Worm (Caenorhabditis elegans) whole organism, late embryonic: Measurements from ENCODE around the gene sra-31.
"Not testable (repeated sequence)": the region's sequence is repeated elsewhere in the genome, so short reads cannot be mapped to it uniquely, and the experiment has no call there.

ENCODE experiments used
- C08G9.2 ChIP-seq: sonication (generic microtip); optimal IDR thresholded peaks from 2 replicates; lab custom pipeline; 2016; ENCODE audit warnings: mild to moderate bottlenecking, missing genetic modification characterization, moderate library complexity, missing compliant biosample characterization
- K02D7.2 ChIP-seq: sonication (generic microtip); optimal IDR thresholded peaks from 2 replicates; lab custom pipeline; 2017; ENCODE audit warnings: mild to moderate bottlenecking, missing genetic modification characterization, missing compliant biosample characterization
- K09A11.1 ChIP-seq: sonication (generic microtip); optimal IDR thresholded peaks from 2 replicates; lab custom pipeline; 2017; ENCODE audit warnings: antibody characterized with exemption, mild to moderate bottlenecking, missing genetic modification characterization, missing compliant biosample characterization; ENCODE audit not compliant: insufficient read depth
- T23F11.4 ChIP-seq: fragments of 200-800 bp; sonication (Bioruptor generic); optimal IDR thresholded peaks from 2 replicates; lab custom pipeline; 2018; ENCODE audit warnings: mild to moderate bottlenecking, missing genetic modification characterization, missing compliant biosample characterization
- Y22D7AL.16 ChIP-seq: sonication (generic microtip); optimal IDR thresholded peaks from 2 replicates; lab custom pipeline; 2016; ENCODE audit warnings: missing genetic modification characterization, missing compliant biosample characterization
- ahr-1 ChIP-seq: sonication (generic microtip); optimal IDR thresholded peaks from 2 replicates; lab custom pipeline; 2016; ENCODE audit warnings: missing genetic modification characterization, missing compliant biosample characterization
- ama-1 ChIP-seq: fragments of 150-350 bp; optimal IDR thresholded peaks from 2 replicates; lab custom pipeline; 2014
- ceh-18 ChIP-seq: sonication (generic microtip); optimal IDR thresholded peaks from 2 replicates; lab custom pipeline; 2016; ENCODE audit warnings: missing genetic modification characterization, missing compliant biosample characterization
- ceh-19 ChIP-seq: fragments of 200-800 bp; sonication (Bioruptor generic); optimal IDR thresholded peaks from 2 replicates; lab custom pipeline; 2018; ENCODE audit warnings: mild to moderate bottlenecking, missing genetic modification characterization, missing compliant biosample characterization
- ceh-2 ChIP-seq: sonication (generic microtip); optimal IDR thresholded peaks from 2 replicates; lab custom pipeline; 2016; ENCODE audit warnings: missing genotype, missing genetic modification characterization, missing compliant biosample characterization
- ceh-22 ChIP-seq: sonication (generic microtip); optimal IDR thresholded peaks from 2 replicates; lab custom pipeline; 2017; ENCODE audit warnings: missing biosample characterization, missing genetic modification characterization
- ceh-30 ChIP-seq: fragments of 150-350 bp; optimal IDR thresholded peaks from 2 replicates; lab custom pipeline; 2014; ENCODE audit warnings: missing biosample characterization, missing genetic modification characterization
- ceh-48 ChIP-seq: sonication (generic microtip); optimal IDR thresholded peaks from 2 replicates; lab custom pipeline; 2016; ENCODE audit warnings: missing genetic modification characterization, inconsistent platforms, missing compliant biosample characterization
- che-1 ChIP-seq: sonication (generic microtip); optimal IDR thresholded peaks from 2 replicates; lab custom pipeline; 2016; ENCODE audit warnings: mild to moderate bottlenecking, missing genetic modification characterization, missing compliant biosample characterization
- dmd-4 ChIP-seq: sonication (generic microtip); optimal IDR thresholded peaks from 2 replicates; lab custom pipeline; 2016; ENCODE audit warnings: borderline replicate concordance, missing genetic modification characterization, missing compliant biosample characterization
- dve-1 ChIP-seq: sonication (generic microtip); optimal IDR thresholded peaks from 2 replicates; lab custom pipeline; 2017; ENCODE audit warnings: antibody characterized with exemption, mild to moderate bottlenecking, missing genetic modification characterization, missing compliant biosample characterization
- elt-4 ChIP-seq: sonication (generic microtip); optimal IDR thresholded peaks from 2 replicates; lab custom pipeline; 2016; ENCODE audit warnings: missing genetic modification characterization, missing compliant biosample characterization
- hlh-13 ChIP-seq: fragments of 200-800 bp; sonication (Bioruptor generic); optimal IDR thresholded peaks from 2 replicates; lab custom pipeline; 2018; ENCODE audit warnings: mild to moderate bottlenecking, missing genetic modification characterization, missing compliant biosample characterization
- hlh-15 ChIP-seq: sonication (generic microtip); optimal IDR thresholded peaks from 2 replicates; lab custom pipeline; 2016; ENCODE audit warnings: missing genetic modification characterization, missing compliant biosample characterization
- hlh-30 ChIP-seq: sonication (generic microtip); optimal IDR thresholded peaks from 2 replicates; lab custom pipeline; 2017; ENCODE audit warnings: antibody characterized with exemption, missing genetic modification characterization, missing compliant biosample characterization; ENCODE audit not compliant: insufficient read depth
- hlh-6 ChIP-seq: sonication (generic microtip); optimal IDR thresholded peaks from 2 replicates; lab custom pipeline; 2016; ENCODE audit warnings: missing genotype, missing genetic modification characterization, missing compliant biosample characterization
- hlh-8 ChIP-seq: sonication (generic microtip); optimal IDR thresholded peaks from 2 replicates; lab custom pipeline; 2016; ENCODE audit warnings: missing genotype, missing genetic modification characterization, missing compliant biosample characterization
- lim-6 ChIP-seq: sonication (generic microtip); optimal IDR thresholded peaks from 2 replicates; lab custom pipeline; 2016; ENCODE audit warnings: missing genetic modification characterization, missing compliant biosample characterization
- lin-11 ChIP-seq: fragments of 200-800 bp; sonication (Bioruptor generic); optimal IDR thresholded peaks from 2 replicates; lab custom pipeline; 2018; ENCODE audit warnings: mild to moderate bottlenecking, missing genetic modification characterization, missing compliant biosample characterization
- nhr-11 ChIP-seq: fragments of 150-350 bp; optimal IDR thresholded peaks from 2 replicates; lab custom pipeline; 2014; ENCODE audit warnings: missing biosample characterization, missing genetic modification characterization
- npax-4 ChIP-seq: sonication (generic microtip); optimal IDR thresholded peaks from 2 replicates; lab custom pipeline; 2016; ENCODE audit warnings: missing genetic modification characterization, missing compliant biosample characterization
- pag-3 ChIP-seq: sonication (generic microtip); optimal IDR thresholded peaks from 2 replicates; lab custom pipeline; 2016; ENCODE audit warnings: missing compliant biosample characterization, missing genetic modification characterization, borderline replicate concordance
- pat-9 ChIP-seq: fragments of 200-800 bp; sonication (Bioruptor generic); optimal IDR thresholded peaks from 2 replicates; lab custom pipeline; 2018; ENCODE audit warnings: mild to moderate bottlenecking, missing genetic modification characterization, moderate library complexity, missing compliant biosample characterization
- pha-2 ChIP-seq: sonication (generic microtip); optimal IDR thresholded peaks from 2 replicates; lab custom pipeline; 2017; ENCODE audit warnings: mild to moderate bottlenecking, missing genetic modification characterization, missing compliant biosample characterization
- pha-4 ChIP-seq: fragments of 150-350 bp; optimal IDR thresholded peaks from 2 replicates; lab custom pipeline; 2018; ENCODE audit warnings: missing biosample characterization, missing genetic modification reagents, missing genetic modification characterization
- pqm-1 ChIP-seq: sonication (generic microtip); optimal IDR thresholded peaks from 2 replicates; lab custom pipeline; 2016; ENCODE audit warnings: missing genetic modification characterization, missing compliant biosample characterization
- ref-2 ChIP-seq: sonication (generic microtip); optimal IDR thresholded peaks from 2 replicates; lab custom pipeline; 2016; ENCODE audit warnings: missing genetic modification characterization, missing compliant biosample characterization
- rnt-1 ChIP-seq: sonication (generic microtip); optimal IDR thresholded peaks from 2 replicates; lab custom pipeline; 2016; ENCODE audit warnings: missing genetic modification characterization, missing compliant biosample characterization
- sdc-2 ChIP-seq: sonication (generic microtip); optimal IDR thresholded peaks from 2 replicates; lab custom pipeline; 2016; ENCODE audit warnings: missing genotype, missing genetic modification characterization, missing compliant biosample characterization
- syd-9 ChIP-seq: sonication (generic microtip); optimal IDR thresholded peaks from 2 replicates; lab custom pipeline; 2016; ENCODE audit warnings: mild to moderate bottlenecking, missing genetic modification characterization, moderate library complexity, missing compliant biosample characterization
- tbx-2 ChIP-seq: sonication (generic microtip); optimal IDR thresholded peaks from 2 replicates; lab custom pipeline; 2016; ENCODE audit warnings: missing genetic modification characterization, missing compliant biosample characterization
- tbx-7 ChIP-seq: sonication (generic microtip); optimal IDR thresholded peaks from 2 replicates; lab custom pipeline; 2016; ENCODE audit warnings: missing genotype, missing genetic modification characterization, missing compliant biosample characterization
- ttx-3 ChIP-seq: sonication (generic microtip); optimal IDR thresholded peaks from 2 replicates; lab custom pipeline; 2016; ENCODE audit warnings: missing genetic modification reagents, missing genetic modification characterization, missing compliant biosample characterization
- unc-42 ChIP-seq: sonication (generic microtip); optimal IDR thresholded peaks from 2 replicates; lab custom pipeline; 2016; ENCODE audit warnings: missing genotype, missing genetic modification characterization, missing compliant biosample characterization
- unc-55 ChIP-seq: sonication (generic microtip); optimal IDR thresholded peaks from 2 replicates; lab custom pipeline; 2017; ENCODE audit warnings: missing biosample characterization, missing genetic modification reagents, missing genetic modification characterization
- zip-5 ChIP-seq: sonication (generic microtip); optimal IDR thresholded peaks from 2 replicates; lab custom pipeline; 2016; ENCODE audit warnings: missing genetic modification characterization, missing compliant biosample characterization
- ztf-16 ChIP-seq: sonication (generic microtip); optimal IDR thresholded peaks from 2 replicates; lab custom pipeline; 2017; ENCODE audit warnings: missing genetic modification characterization, missing compliant biosample characterization

The sra-31 gene

DNA sequence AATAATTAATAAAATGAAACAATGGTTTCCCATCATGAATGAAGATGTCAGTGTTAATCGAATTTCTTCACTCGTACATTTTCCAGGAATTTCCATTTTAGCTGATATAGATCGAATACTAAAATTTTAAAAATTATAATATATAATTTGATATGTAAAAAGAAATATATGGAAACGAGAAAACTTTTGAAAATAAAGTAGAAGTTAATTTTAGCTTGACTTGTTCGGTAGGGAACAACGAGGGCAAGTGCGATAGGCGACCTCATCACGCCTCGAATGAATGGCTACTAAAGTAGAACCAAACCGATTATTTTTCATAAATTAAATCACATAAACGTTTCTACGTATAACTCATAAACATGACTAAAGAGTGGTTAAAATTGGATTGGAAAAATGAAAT lies at the start of gene sra-31:
sra-31 (minus strand) TSS at position 101 of the 400 bp plus-strand sequence.
- TF ChIP-seq K02D7.2 (tag; lab: Kevin White, UChicago): no peak
- no peak for TF ChIP-seq K09A11.1 (tag; lab: Kevin White, UChicago)
- no peak for TF ChIP-seq dve-1 (tag; lab: Kevin White, UChicago)
- TF ChIP-seq Y22D7AL.16: no peak
- TF ChIP-seq, all 69 proteins: peak for 0

DNA sequence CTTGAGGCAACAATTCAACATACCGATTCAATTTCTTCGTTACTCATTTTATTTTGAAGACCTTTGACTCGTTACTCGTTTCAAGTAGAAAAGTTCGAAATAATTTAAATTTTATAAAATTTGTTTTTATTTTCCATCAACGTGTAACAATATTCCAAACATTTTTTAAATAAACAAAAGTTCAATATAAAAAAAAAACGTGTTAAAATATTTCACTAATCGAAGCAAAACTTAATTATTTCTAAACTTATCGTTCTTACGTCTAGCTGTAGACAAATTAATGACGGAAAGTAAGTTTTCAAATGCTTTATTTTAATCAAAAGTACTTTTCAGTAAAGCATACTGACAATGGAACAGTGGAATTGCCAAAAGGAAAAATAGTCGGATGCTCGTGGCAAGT lies 48.9 kb upstream of the sra-31 start, which contains the start of the genes F54H5.5 and F54H5.2:
F54H5.5 (minus strand) TSS at position 101 of the 400 bp plus-strand sequence.
F54H5.2 (plus strand) TSS at position 303 of the 400 bp plus-strand sequence.
- TF ChIP-seq pag-3 (tag; lab: Kevin White, UChicago); pqm-1 (tag; lab: Kevin White, UChicago); ama-1 (lab: Kevin White, UChicago): not testable (repeated sequence)
- TF ChIP-seq, all 69 proteins: peak for 0; not testable (repeated sequence) for 69

DNA sequence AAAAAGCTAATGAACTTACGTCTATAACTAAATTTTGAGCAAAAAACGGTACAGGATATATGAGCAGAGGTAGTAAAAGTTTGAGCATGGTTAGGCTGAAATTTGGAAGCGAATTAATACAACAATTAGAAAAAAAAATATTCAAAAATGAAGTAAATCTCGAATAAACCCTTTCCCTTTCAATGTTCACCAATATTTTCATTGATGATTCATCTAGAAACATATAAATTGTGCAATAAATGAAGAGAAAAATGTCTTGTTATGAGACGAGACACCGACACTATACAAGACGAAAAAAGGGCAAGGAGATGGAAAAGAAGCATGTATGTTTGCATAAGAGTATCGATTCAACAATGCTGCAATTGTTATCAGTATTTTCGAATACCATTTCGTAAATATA lies 47.0 kb upstream of the sra-31 start, which contains the start of gene F54H5.14:
F54H5.14 (minus strand) TSS at position 101 of the 400 bp plus-strand sequence.
- TF ChIP-seq elt-4 (tag; lab: Kevin White, UChicago): no peak
- no peak for TF ChIP-seq nhr-11
- TF ChIP-seq unc-42 (tag; lab: Kevin White, UChicago): no peak
- no peak for TF ChIP-seq sdc-2 (tag; lab: Kevin White, UChicago)
- no peak for TF ChIP-seq ceh-48 (tag; lab: Kevin White, UChicago)
- TF ChIP-seq K02D7.2 (tag; lab: Kevin White, UChicago): no peak
- TF ChIP-seq tbx-7 (tag; lab: Kevin White, UChicago): no peak
- TF ChIP-seq ref-2 (tag; lab: Kevin White, UChicago): no peak
- no peak for TF ChIP-seq lim-6 (tag; lab: Kevin White, UChicago)
- TF ChIP-seq ttx-3 (tag; lab: Kevin White, UChicago): no peak
- no peak for TF ChIP-seq dmd-4
- no peak for TF ChIP-seq lin-11 (tag; lab: Kevin White, UChicago)
- TF ChIP-seq pha-4 (tag; lab: Kevin White, UChicago): no peak

DNA sequence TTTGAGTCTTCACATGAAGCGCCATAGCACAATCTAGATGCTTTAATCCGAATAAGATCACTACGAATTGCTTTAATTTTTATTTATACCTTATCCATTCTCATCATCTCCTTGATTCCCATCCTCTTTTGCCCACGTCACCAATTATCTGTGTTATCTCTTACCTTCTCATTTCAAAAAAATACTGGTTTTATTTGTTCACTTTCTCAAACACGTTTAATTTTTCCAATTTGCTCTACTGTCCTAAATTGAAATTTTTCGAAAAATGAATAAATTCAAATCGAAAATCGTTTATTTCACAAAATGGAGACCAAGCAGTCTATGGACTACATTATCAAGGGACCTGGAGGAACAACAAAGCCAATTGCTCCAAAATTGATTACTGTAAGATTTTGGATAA lies 43.6 kb upstream of the sra-31 start, which contains the start of gene F54H5.3:
F54H5.3 (plus strand) TSS at position 301 of the 400 bp plus-strand sequence.
- no peak for TF ChIP-seq ceh-48 (tag; lab: Kevin White, UChicago)
- no peak for TF ChIP-seq hlh-13
- no peak for TF ChIP-seq ztf-16 (tag; lab: Kevin White, UChicago)
- no peak for TF ChIP-seq dve-1 (tag; lab: Kevin White, UChicago)
- TF ChIP-seq unc-55: no peak
- TF ChIP-seq ceh-30 (tag; lab: Kevin White, UChicago): no peak
- no peak for TF ChIP-seq hlh-8
- no peak for TF ChIP-seq lim-6 (tag; lab: Kevin White, UChicago)
- TF ChIP-seq ahr-1 (tag; lab: Kevin White, UChicago): no peak
- no peak for TF ChIP-seq pha-2 (tag; lab: Kevin White, UChicago)
- TF ChIP-seq ceh-19: no peak
- no peak for TF ChIP-seq pag-3 (tag; lab: Kevin White, UChicago)
- TF ChIP-seq ttx-3 (tag; lab: Kevin White, UChicago): no peak
- TF ChIP-seq C08G9.2 (tag; lab: Kevin White, UChicago): no peak
- no peak for TF ChIP-seq ref-2 (tag; lab: Kevin White, UChicago)
- TF ChIP-seq che-1 (tag; lab: Kevin White, UChicago): no peak
- TF ChIP-seq rnt-1 (tag; lab: Kevin White, UChicago): no peak
- no peak for TF ChIP-seq pat-9 (tag; lab: Kevin White, UChicago)
- TF ChIP-seq Y22D7AL.16: no peak
- no peak for TF ChIP-seq hlh-30 (tag; lab: Kevin White, UChicago)

DNA sequence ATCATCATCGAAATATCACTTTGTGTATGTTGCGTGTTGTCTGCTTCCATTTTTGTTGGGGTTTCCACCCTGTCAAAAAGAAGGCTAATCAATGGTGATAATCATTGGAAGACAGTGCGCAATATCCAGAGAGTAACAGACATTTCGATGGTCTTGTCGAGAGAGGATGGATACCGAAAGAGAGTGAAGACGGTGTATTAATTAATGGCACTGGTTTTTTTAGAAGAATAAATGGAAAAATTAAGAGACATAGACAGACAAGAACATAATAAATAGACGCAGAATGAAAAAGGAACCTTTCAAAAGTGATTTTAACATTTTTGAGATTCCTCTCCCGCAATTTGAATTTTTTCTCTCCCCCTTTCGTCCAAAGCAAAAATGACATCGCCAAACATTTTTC lies 40.7 kb upstream of the sra-31 start:
- TF ChIP-seq ceh-18 (tag; lab: Kevin White, UChicago) (no peak), zip-5 (tag; lab: Kevin White, UChicago) (no peak), hlh-6 (tag; lab: Kevin White, UChicago) (no peak), dmd-4 (no peak), T23F11.4 (GFP tag; lab: Kevin White, UChicago) (no peak), rnt-1 (tag; lab: Kevin White, UChicago) (no peak), pha-2 (tag; lab: Kevin White, UChicago) (no peak), hlh-8 (no peak), pat-9 (tag; lab: Kevin White, UChicago) (no peak), ceh-2 (no peak), ceh-22 (tag; lab: Kevin White, UChicago) (no peak), hlh-15 (tag; lab: Kevin White, UChicago) (no peak), syd-9 (no peak), pqm-1 (tag; lab: Kevin White, UChicago) (no peak), tbx-7 (tag; lab: Kevin White, UChicago) (no peak), npax-4 (tag; lab: Kevin White, UChicago) (no peak), lin-11 (tag; lab: Kevin White, UChicago) (no peak), tbx-2 (tag; lab: Kevin White, UChicago) (no peak)
